Worm (Caenorhabditis elegans): ENCODE data around the gene dod-6.

The dod-6 gene

DNA sequence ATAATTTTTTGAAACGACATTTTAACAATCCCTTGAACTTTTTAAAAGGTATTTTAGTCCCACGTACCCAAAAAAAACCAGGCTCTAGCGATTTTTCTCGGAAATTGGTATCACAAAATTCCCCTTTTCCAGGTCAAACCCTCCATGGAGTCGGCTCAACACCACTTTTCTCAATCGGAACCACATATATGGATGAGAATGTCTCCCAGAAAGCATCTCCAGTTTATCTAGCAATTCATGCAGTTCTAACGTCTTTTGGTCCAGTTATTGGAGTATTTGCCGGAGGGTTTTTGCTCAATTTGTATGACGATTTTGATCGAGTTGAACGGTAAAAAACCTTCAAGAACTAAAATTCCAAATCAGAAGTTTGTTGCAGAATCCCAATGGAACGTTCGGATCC lies 42.6 kb downstream of the dod-6 start:
- TF ChIP-seq ama-1 (optimal IDR thresholded peaks at IDR 0.05) (no peak), ztf-4 (tag; optimal IDR thresholded peaks at IDR 0.05) (no peak), pax-3 (tag; optimal IDR thresholded peaks at IDR 0.05) (no peak), lir-3 (tag; optimal IDR thresholded peaks at IDR 0.05; ENCODE audit: poor library complexity) (no peak), unc-130 (tag; optimal IDR thresholded peaks at IDR 0.05) (no peak), pag-3 (tag; optimal IDR thresholded peaks at IDR 0.05; ENCODE audit: borderline replicate concordance, insufficient read depth) (no peak), nhr-77 (tag; optimal IDR thresholded peaks at IDR 0.05) (no peak)

DNA sequence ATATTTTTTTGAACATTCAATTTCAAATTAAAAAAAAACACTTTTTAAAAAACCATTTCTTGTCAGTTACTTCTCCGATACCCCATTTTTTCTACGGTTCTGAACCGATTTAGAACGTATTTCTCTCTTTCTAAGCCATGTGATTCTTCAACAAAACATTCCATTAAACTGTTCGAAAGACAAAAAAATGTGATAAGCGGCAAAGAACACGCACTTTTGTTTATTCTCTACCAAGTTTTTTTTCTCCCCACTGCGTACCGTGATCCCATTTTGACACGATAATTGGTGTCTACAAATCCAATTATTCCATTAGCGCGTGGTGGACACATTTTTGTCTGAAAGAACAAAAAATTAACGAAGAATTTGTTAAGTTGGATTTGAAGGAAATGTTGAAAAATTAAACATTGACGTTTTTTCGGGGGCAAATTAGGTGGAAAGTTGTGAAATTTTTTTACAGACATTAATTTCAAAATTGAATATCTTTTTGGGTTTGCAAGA lies 43.9 kb downstream of the dod-6 start:
- peak; percentile 24 for TF ChIP-seq nhr-71 (tag; optimal IDR thresholded peaks at IDR 0.05)
- TF ChIP-seq elt-3 (tag; optimal IDR thresholded peaks at IDR 0.05), result peak in 1 of 6 experiments; percentile 77
- TF ChIP-seq C34B4.2 (tag; optimal IDR thresholded peaks at IDR 0.05), result no peak
- TF ChIP-seq nhr-84 (tag; optimal IDR thresholded peaks at IDR 0.05), result no peak
- no peak for TF ChIP-seq ceh-90 (tag; optimal IDR thresholded peaks at IDR 0.05)
- TF ChIP-seq lin-14 (GFP tag; optimal IDR thresholded peaks at IDR 0.05), result peak; percentile 42
- TF ChIP-seq ceh-8 (GFP tag; optimal IDR thresholded peaks at IDR 0.05), result peak; percentile 95
- TF ChIP-seq lin-39 (tag; optimal IDR thresholded peaks at IDR 0.05), result no peak
- no peak for TF ChIP-seq mep-1 (tag; optimal IDR thresholded peaks at IDR 0.05)
- TF ChIP-seq irx-1 (tag; optimal IDR thresholded peaks at IDR 0.05), result no peak
- no peak for TF ChIP-seq nhr-237 (tag; optimal IDR thresholded peaks at IDR 0.05)
- TF ChIP-seq unc-30 (tag; optimal IDR thresholded peaks at IDR 0.05), result no peak
- no peak for TF ChIP-seq mef-2 (tag; optimal IDR thresholded peaks at IDR 0.05)
- no peak for TF ChIP-seq unc-86 (tag; optimal IDR thresholded peaks at IDR 0.05)
- no peak for TF ChIP-seq jun-1 (tag; optimal IDR thresholded peaks at IDR 0.05)
- peak; percentile 86 for TF ChIP-seq nhr-85 (tag)
- peak; percentile 22 for TF ChIP-seq blmp-1 (tag; optimal IDR thresholded peaks at IDR 0.05)
- TF ChIP-seq grh-1 (GFP tag; IDR thresholded peaks at IDR 0.05), result 0 out of 2 replicates have a peak, but pooled peaks have one; percentile 16
- no peak for TF ChIP-seq fkh-10 (GFP tag; optimal IDR thresholded peaks at IDR 0.05)
- peak; percentile 49 for TF ChIP-seq nhr-19 (GFP tag; conservative IDR thresholded peaks at IDR 0.05)

DNA sequence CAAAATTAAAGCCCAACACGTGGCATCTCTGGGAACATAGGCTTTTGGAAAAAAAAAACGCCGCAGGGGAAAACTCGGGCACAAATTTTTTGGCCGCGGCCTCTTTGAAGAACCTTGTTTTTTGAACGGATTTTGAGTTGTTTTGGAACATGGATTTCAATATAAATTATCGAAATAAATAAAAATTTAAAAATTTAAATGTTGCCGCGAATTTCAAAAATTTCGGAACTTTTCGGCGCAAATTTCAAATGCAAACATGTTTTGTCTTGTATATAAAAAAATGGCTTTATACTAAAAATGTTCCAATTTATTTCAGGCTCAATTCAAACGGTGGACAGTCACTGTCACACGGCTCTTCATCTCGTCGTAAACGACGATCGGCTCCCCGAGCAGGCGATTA lies 46.5 kb downstream of the dod-6 start:
- TF ChIP-seq elt-2 (tag; optimal IDR thresholded peaks at IDR 0.05), result no peak
- TF ChIP-seq vab-15 (tag; optimal IDR thresholded peaks at IDR 0.05), result no peak
- peak; percentile 56 for TF ChIP-seq nhr-85 (tag)
- no peak for TF ChIP-seq lin-35 (GFP tag; optimal IDR thresholded peaks at IDR 0.05)
- TF ChIP-seq efl-3 (GFP tag; optimal IDR thresholded peaks at IDR 0.05), result no peak
